Worm (Caenorhabditis elegans) whole organism, L1 larva: ENCODE measurements around the gene C33D9.13.
A peak's percentile ranks its signal among the peaks of the same experiment; 100 is the strongest.

Source experiments
- C04F5.9 ChIP-seq: sonication (generic microtip); optimal IDR thresholded peaks from 2 replicates; lab custom pipeline; 2016; ENCODE audit warnings: missing genetic modification characterization, missing compliant biosample characterization
- C16A3.4 ChIP-seq: fragments of 150-350 bp; optimal IDR thresholded peaks from 2 replicates; lab custom pipeline; 2014; ENCODE audit warnings: missing biosample characterization, missing genetic modification characterization
- F16B12.6 ChIP-seq: fragments of 150-350 bp; optimal IDR thresholded peaks from 2 replicates; lab custom pipeline; 2014; ENCODE audit warnings: missing biosample characterization, missing genetic modification characterization
- aha-1 ChIP-seq: fragments of 150-350 bp; optimal IDR thresholded peaks from 2 replicates; lab custom pipeline; 2014; ENCODE audit warnings: missing biosample characterization, missing genetic modification characterization
- ama-1 ChIP-seq: fragments of 150-350 bp; optimal IDR thresholded peaks from 2 replicates; lab custom pipeline; 2014
- blmp-1 ChIP-seq: fragments of 150-350 bp; optimal IDR thresholded peaks from 2 replicates; lab custom pipeline; 2014; ENCODE audit warnings: missing biosample characterization, missing genetic modification characterization
- ceh-82 ChIP-seq, 3 experiments: fragments of 150-350 bp in 1 of 3; sonication (generic microtip) in 2 of 3; optimal IDR thresholded peaks; 2 replicates each; lab custom pipeline; 2014 to 2017; ENCODE audit warnings: missing biosample characterization in 3 of 3, missing genetic modification characterization in 3 of 3
- ceh-88 ChIP-seq: fragments of 200-800 bp; sonication (Bioruptor generic); IDR thresholded peaks from 2 replicates; pipeline ENCODE4 v1.3.6; 2022; ENCODE audit warnings: missing genetic modification characterization, missing compliant biosample characterization
- dpl-1 ChIP-seq, 3 experiments: fragments of 150-350 bp in 2 of 3; sonication (generic microtip) in 1 of 3; optimal IDR thresholded peaks; 2 replicates each; lab custom pipeline; 2014 to 2017; ENCODE audit warnings: missing biosample characterization in 3 of 3, missing genetic modification characterization in 3 of 3, missing genetic modification reagents in 3 of 3
- dsc-1 ChIP-seq: sonication (generic microtip); optimal IDR thresholded peaks from 2 replicates; lab custom pipeline; 2016; ENCODE audit warnings: mild to moderate bottlenecking, missing genetic modification characterization, missing compliant biosample characterization
- efl-1 ChIP-seq, 4 experiments: fragments of 150-350 bp; optimal IDR thresholded peaks in 3 of 4; peaks in 1 of 4; 1 replicate in 1 of 4; 2 replicates in 3 of 4; lab custom pipeline; 2014; ENCODE audit warnings: missing biosample characterization in 2 of 4, missing genetic modification characterization in 2 of 4, missing genetic modification reagents in 2 of 4
- egl-27 ChIP-seq, 2 experiments: fragments of 150-350 bp in 1 of 2; sonication (generic microtip); optimal IDR thresholded peaks; 3 replicates each; lab custom pipeline; 2017 to 2018; ENCODE audit warnings: missing biosample characterization in 2 of 2, missing genetic modification characterization in 2 of 2, missing genetic modification reagents in 2 of 2
- elt-3 ChIP-seq, 6 experiments: fragments of 150-350 bp in 1 of 6; sonication (generic microtip); optimal IDR thresholded peaks; 2 replicates each; lab custom pipeline; 2017 to 2018; ENCODE audit warnings: missing biosample characterization in 6 of 6, missing genetic modification characterization in 6 of 6, inconsistent platforms in 1 of 6
- fkh-10 ChIP-seq: sonication (generic microtip); optimal IDR thresholded peaks from 2 replicates; lab custom pipeline; 2017; ENCODE audit warnings: missing biosample characterization, missing genetic modification reagents, missing genetic modification characterization
- grh-1 ChIP-seq: fragments of 200-800 bp; sonication (Bioruptor generic); IDR thresholded peaks from 2 replicates; pipeline ENCODE4 v1.3.6; 2022; ENCODE audit warnings: missing genetic modification reagents, missing genetic modification characterization, missing compliant biosample characterization
- hpl-2 ChIP-seq: fragments of 150-350 bp; optimal IDR thresholded peaks from 2 replicates; lab custom pipeline; 2014; ENCODE audit warnings: missing biosample characterization, missing genetic modification reagents, missing genetic modification characterization
- irx-1 ChIP-seq: sonication (generic microtip); optimal IDR thresholded peaks from 2 replicates; lab custom pipeline; 2016; ENCODE audit warnings: missing genetic modification characterization, missing compliant biosample characterization
- isw-1 ChIP-seq: fragments of 200-800 bp; sonication (Bioruptor generic); IDR thresholded peaks from 2 replicates; pipeline ENCODE4 v1.3.6; 2022; ENCODE audit warnings: missing genetic modification characterization, missing compliant biosample characterization
- jun-1 ChIP-seq: fragments of 150-350 bp; optimal IDR thresholded peaks from 2 replicates; lab custom pipeline; 2014; ENCODE audit warnings: missing biosample characterization, missing genetic modification reagents, missing genetic modification characterization
- lin-13 ChIP-seq: fragments of 150-350 bp; optimal IDR thresholded peaks from 2 replicates; lab custom pipeline; 2014; ENCODE audit warnings: missing biosample characterization, missing genetic modification reagents, missing genetic modification characterization
- lin-15B ChIP-seq: fragments of 150-350 bp; sonication (generic microtip); optimal IDR thresholded peaks from 3 replicates; lab custom pipeline; 2014; ENCODE audit warnings: missing biosample characterization, missing genetic modification characterization
- lin-35 ChIP-seq, 2 experiments: fragments of 150-350 bp; optimal IDR thresholded peaks; 2 replicates each; lab custom pipeline; 2014; ENCODE audit warnings: missing biosample characterization in 2 of 2, missing genetic modification characterization in 2 of 2, missing genetic modification reagents in 2 of 2
- lsy-2 ChIP-seq, 2 experiments: fragments of 150-350 bp; optimal IDR thresholded peaks; 2 replicates each; lab custom pipeline; 2014; ENCODE audit warnings: missing biosample characterization in 2 of 2, missing genetic modification characterization in 2 of 2
- mab-9 ChIP-seq: fragments of 200-800 bp; sonication (Bioruptor generic); IDR thresholded peaks from 2 replicates; pipeline ENCODE4 v1.3.6; 2022; ENCODE audit warnings: missing genetic modification reagents, missing genetic modification characterization, missing compliant biosample characterization
- mdl-1 ChIP-seq, 2 experiments: fragments of 150-350 bp; optimal IDR thresholded peaks; 2 replicates each; lab custom pipeline; 2014 to 2017; ENCODE audit warnings: missing biosample characterization in 2 of 2, missing genetic modification characterization in 2 of 2, inconsistent platforms in 1 of 2
- mef-2 ChIP-seq: fragments of 150-350 bp; optimal IDR thresholded peaks from 2 replicates; lab custom pipeline; 2014; ENCODE audit warnings: missing biosample characterization, missing genetic modification characterization
- mep-1 ChIP-seq: fragments of 150-350 bp; optimal IDR thresholded peaks from 2 replicates; lab custom pipeline; 2014; ENCODE audit warnings: missing biosample characterization, missing genetic modification characterization
- nhr-11 ChIP-seq: fragments of 150-350 bp; optimal IDR thresholded peaks from 2 replicates; lab custom pipeline; 2014; ENCODE audit warnings: missing biosample characterization, missing genetic modification characterization
- nhr-19 ChIP-seq: fragments of 200-800 bp; sonication (Bioruptor generic); conservative IDR thresholded peaks from 2 replicates; pipeline ENCODE4 v1.3.6; 2022; ENCODE audit warnings: missing genetic modification characterization, missing compliant biosample characterization
- nhr-28 ChIP-seq: fragments of 150-350 bp; optimal IDR thresholded peaks from 2 replicates; lab custom pipeline; 2014; ENCODE audit warnings: missing biosample characterization, missing genetic modification characterization
- nhr-47 ChIP-seq: sonication (generic microtip); optimal IDR thresholded peaks from 2 replicates; lab custom pipeline; 2016; ENCODE audit warnings: mild to moderate bottlenecking, missing genetic modification characterization, moderate library complexity, missing compliant biosample characterization
- nhr-71 ChIP-seq: sonication (generic microtip); optimal IDR thresholded peaks from 2 replicates; lab custom pipeline; 2016; ENCODE audit warnings: mild to moderate bottlenecking, missing genetic modification characterization, moderate library complexity, missing compliant biosample characterization
- nhr-76 ChIP-seq: sonication (generic microtip); optimal IDR thresholded peaks from 2 replicates; lab custom pipeline; 2017; ENCODE audit warnings: missing biosample characterization, missing genetic modification characterization
- nhr-77 ChIP-seq: fragments of 150-350 bp; optimal IDR thresholded peaks from 2 replicates; lab custom pipeline; 2014; ENCODE audit warnings: missing biosample characterization, missing genetic modification characterization
- nhr-85 ChIP-seq: sonication (generic microtip); peaks from one replicate; lab custom pipeline; 2016; ENCODE audit warnings: missing genetic modification characterization, inconsistent platforms, missing compliant biosample characterization
- nhr-90 ChIP-seq: sonication (generic microtip); optimal IDR thresholded peaks from 2 replicates; lab custom pipeline; 2016; ENCODE audit warnings: mild to moderate bottlenecking, missing genetic modification characterization, missing compliant biosample characterization; ENCODE audit not compliant: poor library complexity
- pag-3 ChIP-seq: sonication (generic microtip); optimal IDR thresholded peaks from 2 replicates; lab custom pipeline; 2017; ENCODE audit warnings: missing genetic modification characterization, mild to moderate bottlenecking, missing compliant biosample characterization, antibody characterized with exemption, borderline replicate concordance; ENCODE audit not compliant: insufficient read depth
- pqm-1 ChIP-seq: sonication (generic microtip); optimal IDR thresholded peaks from 3 replicates; lab custom pipeline; 2017; ENCODE audit warnings: missing biosample characterization, missing genetic modification characterization
- rnt-1 ChIP-seq: sonication (generic microtip); optimal IDR thresholded peaks from 2 replicates; lab custom pipeline; 2016; ENCODE audit warnings: mild to moderate bottlenecking, missing genetic modification characterization, moderate library complexity, missing compliant biosample characterization
- skn-1 ChIP-seq: fragments of 150-350 bp; optimal IDR thresholded peaks from 2 replicates; lab custom pipeline; 2014; ENCODE audit warnings: missing biosample characterization, missing genetic modification characterization
- snpc-4 ChIP-seq: fragments of 150-350 bp; optimal IDR thresholded peaks from 2 replicates; lab custom pipeline; 2014; ENCODE audit warnings: missing biosample characterization, missing genetic modification characterization
- snu-23 ChIP-seq: sonication (generic microtip); optimal IDR thresholded peaks from 2 replicates; lab custom pipeline; 2016; ENCODE audit warnings: missing genetic modification characterization, missing compliant biosample characterization
- sptf-1 ChIP-seq: fragments of 150-350 bp; optimal IDR thresholded peaks from 2 replicates; lab custom pipeline; 2014; ENCODE audit warnings: missing biosample characterization, missing genetic modification characterization
- swsn-7 ChIP-seq: sonication (generic microtip); optimal IDR thresholded peaks from 2 replicates; lab custom pipeline; 2016; ENCODE audit warnings: missing genetic modification characterization, missing compliant biosample characterization
- unc-30 ChIP-seq: sonication (generic microtip); optimal IDR thresholded peaks from 2 replicates; lab custom pipeline; 2017; ENCODE audit warnings: missing biosample characterization, missing genetic modification characterization
- unc-86 ChIP-seq: sonication (generic microtip); optimal IDR thresholded peaks from 2 replicates; lab custom pipeline; 2016; ENCODE audit warnings: missing genetic modification characterization, missing compliant biosample characterization
- vab-15 ChIP-seq: sonication (generic microtip); optimal IDR thresholded peaks from 2 replicates; lab custom pipeline; 2017; ENCODE audit warnings: missing genotype, mild to moderate bottlenecking, missing genetic modification characterization, missing compliant biosample characterization
- xbp-1 ChIP-seq: sonication (generic microtip); optimal IDR thresholded peaks from 2 replicates; lab custom pipeline; 2016; ENCODE audit warnings: missing genetic modification characterization, missing compliant biosample characterization
- zag-1 ChIP-seq: fragments of 150-350 bp; optimal IDR thresholded peaks from 2 replicates; lab custom pipeline; 2014; ENCODE audit warnings: missing biosample characterization, missing genetic modification characterization
- zip-4 ChIP-seq: fragments of 200-800 bp; sonication (Bioruptor generic); optimal IDR thresholded peaks from 2 replicates; lab custom pipeline; 2018; ENCODE audit warnings: mild to moderate bottlenecking, missing genetic modification characterization, moderate library complexity, missing compliant biosample characterization
- ztf-11 ChIP-seq, 2 experiments: sonication (generic microtip); optimal IDR thresholded peaks; 2 replicates each; lab custom pipeline; 2016 to 2017; ENCODE audit warnings: missing genetic modification characterization in 2 of 2, missing biosample characterization in 1 of 2, missing compliant biosample characterization in 1 of 2
- ztf-4 ChIP-seq: fragments of 150-350 bp; optimal IDR thresholded peaks from 2 replicates; lab custom pipeline; 2014; ENCODE audit warnings: missing biosample characterization, missing genetic modification characterization

C33D9.13 gene

DNA sequence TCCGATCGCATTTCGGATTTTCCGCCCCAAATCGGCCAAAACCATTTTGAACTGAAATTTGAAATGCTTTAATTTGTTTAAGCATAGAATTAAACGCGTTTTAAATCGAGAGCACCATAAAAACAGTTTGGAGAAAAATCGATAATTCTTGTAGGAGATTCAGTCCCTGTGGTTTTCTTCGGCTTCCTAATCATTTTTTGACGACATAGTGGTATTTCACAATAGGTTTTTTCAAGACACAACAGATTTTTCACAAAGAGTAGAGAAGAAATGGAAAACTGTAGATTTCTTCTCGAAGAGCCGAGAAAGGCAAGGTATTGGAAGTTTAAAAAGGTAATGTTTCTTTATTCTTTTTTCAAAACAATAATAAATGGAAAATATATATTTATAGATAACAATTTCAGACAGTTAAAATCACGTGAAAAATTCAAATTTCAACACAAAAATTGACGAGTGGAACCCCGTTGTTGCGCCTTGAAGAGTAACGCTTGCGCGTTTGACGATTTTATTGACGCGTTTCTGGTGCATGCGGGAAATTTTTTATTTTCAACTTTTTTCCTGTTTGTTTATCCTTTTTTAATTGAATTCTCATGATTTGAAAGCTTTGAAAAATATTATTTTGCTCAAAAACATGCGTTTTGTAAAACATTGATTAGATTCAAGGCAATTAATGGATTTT is 41.3 kb downstream of the C33D9.13 start, which contains the start of gene F21D5.7 (continued):
- TF ChIP-seq ceh-82 (tag; optimal IDR thresholded peaks at IDR 0.05; lab: Kevin White, UChicago) (peak; percentile 70 to 79 (median 73)), snu-23 (GFP tag; lab: Kevin White, UChicago) (peak; percentile 87), lsy-2 (tag; optimal IDR thresholded peaks at IDR 0.05; lab: Kevin White, UChicago) (peak; percentile 86 to 88), pqm-1 (tag; lab: Kevin White, UChicago) (no peak), lin-15B (tag; lab: Kevin White, UChicago) (peak; percentile 65), snpc-4 (tag; lab: Kevin White, UChicago) (peak; percentile 45), xbp-1 (tag; lab: Kevin White, UChicago) (peak; percentile 84), nhr-76 (no peak), nhr-11 (tag; lab: Kevin White, UChicago) (peak; percentile 61), isw-1 (GFP tag; lab: Robert Waterston, UW) (peak; percentile 68), nhr-19 (GFP tag; lab: Robert Waterston, UW) (peak; percentile 84), ceh-88 (peak; percentile 36; the same call in 1 of the 2 replicates), nhr-85 (tag; lab: Kevin White, UChicago) (peak; percentile 89), mef-2 (no peak), elt-3 (tag; optimal IDR thresholded peaks at IDR 0.05; lab: Kevin White, UChicago) (peak in 2 of 6 experiments; percentile 66 to 77), jun-1 (tag; lab: Kevin White, UChicago) (peak; percentile 68), aha-1 (peak; percentile 43), zag-1 (tag; lab: Kevin White, UChicago) (no peak), dpl-1 (GFP tag; optimal IDR thresholded peaks at IDR 0.05; lab: Kevin White, UChicago) (peak; percentile 81 to 88 (median 87)), vab-15 (tag; lab: Kevin White, UChicago) (no peak), nhr-71 (tag; lab: Kevin White, UChicago) (peak; percentile 89), C16A3.4 (peak; percentile 67), nhr-90 (tag; lab: Kevin White, UChicago) (peak; percentile 86), mep-1 (tag; lab: Kevin White, UChicago) (peak; percentile 90), ztf-4 (tag; lab: Kevin White, UChicago) (peak; percentile 33), nhr-77 (tag; lab: Kevin White, UChicago) (peak; percentile 56), skn-1 (tag; lab: Kevin White, UChicago) (peak; percentile 82), ama-1 (lab: Kevin White, UChicago) (no peak), efl-1 (optimal IDR thresholded peaks at IDR 0.05; lab: Kevin White, UChicago) (peak; percentile 75 to 86), efl-1 (GFP tag; optimal IDR thresholded peaks at IDR 0.05 in 1 of 2; lab: Kevin White, UChicago) (peak; percentile 86 to 98), blmp-1 (peak; percentile 37), rnt-1 (tag; lab: Kevin White, UChicago) (peak; percentile 87), egl-27 (tag; optimal IDR thresholded peaks at IDR 0.05; lab: Kevin White, UChicago) (no peak), F16B12.6 (peak; percentile 51), C04F5.9 (peak; percentile 62), irx-1 (tag; lab: Kevin White, UChicago) (peak; percentile 80), unc-86 (tag; lab: Kevin White, UChicago) (peak; percentile 67), mdl-1 (tag; optimal IDR thresholded peaks at IDR 0.05; lab: Kevin White, UChicago) (peak in 1 of 2 experiments; percentile 79), fkh-10 (no peak), swsn-7 (tag; lab: Kevin White, UChicago) (peak; percentile 85), pag-3 (tag; lab: Kevin White, UChicago) (no peak), grh-1 (GFP tag; lab: Robert Waterston, UW) (peak; percentile 61), dsc-1 (tag; lab: Kevin White, UChicago) (peak; percentile 80), nhr-28 (tag; lab: Kevin White, UChicago) (no peak), nhr-47 (peak; percentile 85), sptf-1 (no peak), hpl-2 (peak; percentile 33), ztf-11 (tag; optimal IDR thresholded peaks at IDR 0.05; lab: Kevin White, UChicago) (peak in 1 of 2 experiments; percentile 25), lin-35 (GFP tag; optimal IDR thresholded peaks at IDR 0.05; lab: Kevin White, UChicago) (peak; percentile 85 to 91), unc-30 (tag; lab: Kevin White, UChicago) (no peak), zip-4 (GFP tag; lab: Kevin White, UChicago) (peak; percentile 62), lin-13 (peak; percentile 72), mab-9 (GFP tag; lab: Robert Waterston, UW) (no peak)
